Fruit fly (Drosophila melanogaster) whole organism, wandering third instar larva: ENCODE results near the gene CG43731.

ENCODE experiments used
- CG9705 ChIP-seq: fragments of 200-800 bp; sonication (Bioruptor generic); optimal IDR thresholded peaks from 2 replicates; lab custom pipeline; 2018; ENCODE audit warnings: missing biosample characterization, mild to moderate bottlenecking, missing genetic modification characterization
- CrebA ChIP-seq: fragments of 200-800 bp; sonication (Bioruptor generic); optimal IDR thresholded peaks from 2 replicates; lab custom pipeline; 2016; ENCODE audit warnings: missing biosample characterization, mild to moderate bottlenecking, missing genetic modification characterization, borderline replicate concordance
- Hr78 ChIP-seq: fragments of >200 bp; optimal IDR thresholded peaks from 2 replicates; lab custom pipeline; 2017; ENCODE audit warnings: missing biosample characterization, missing genetic modification characterization
- Hr83 ChIP-seq: fragments of 200-300 bp; sonication (Bioruptor generic); optimal IDR thresholded peaks from 2 replicates; lab custom pipeline; 2016; ENCODE audit warnings: missing biosample characterization, mild to moderate bottlenecking, missing genetic modification characterization, moderate library complexity; ENCODE audit not compliant: poor library complexity, severe bottlenecking
- Myc ChIP-seq: fragments of >200 bp; optimal IDR thresholded peaks from 2 replicates; lab custom pipeline; 2017
- N ChIP-seq: fragments of >200 bp; optimal IDR thresholded peaks from 2 replicates; lab custom pipeline; 2018; ENCODE audit warnings: missing biosample characterization, missing external identifiers, missing genetic modification characterization
- OdsH ChIP-seq: fragments of 200-800 bp; sonication (Bioruptor generic); optimal IDR thresholded peaks from 2 replicates; lab custom pipeline; 2016; ENCODE audit warnings: missing biosample characterization, mild to moderate bottlenecking, missing genetic modification characterization
- Vsx2 ChIP-seq: fragments of 200-300, 225-300 bp; sonication (Bioruptor generic); optimal IDR thresholded peaks from 2 replicates; lab custom pipeline; 2018; ENCODE audit warnings: missing biosample characterization, missing genetic modification characterization; ENCODE audit not compliant: partially characterized antibody
- dsf ChIP-seq: sonication (Bioruptor generic); optimal IDR thresholded peaks from 2 replicates; lab custom pipeline; 2016; ENCODE audit warnings: missing biosample characterization, missing genetic modification characterization, borderline replicate concordance
- h ChIP-seq: fragments of 200-800 bp; sonication (Bioruptor generic); optimal IDR thresholded peaks from 3 replicates; lab custom pipeline; 2016; ENCODE audit warnings: missing biosample characterization, mild to moderate bottlenecking, missing genetic modification characterization
- pan ChIP-seq: fragments of >200 bp; optimal IDR thresholded peaks from 2 replicates; lab custom pipeline; 2017
- rgr ChIP-seq: fragments of 200-800 bp; sonication (Bioruptor generic); optimal IDR thresholded peaks from 3 replicates; lab custom pipeline; 2016; ENCODE audit warnings: missing biosample characterization, mild to moderate bottlenecking, missing genetic modification characterization
- tai ChIP-seq: sonication (Bioruptor generic); optimal IDR thresholded peaks from 2 replicates; lab custom pipeline; 2016; ENCODE audit warnings: missing biosample characterization, missing genetic modification characterization
- usp ChIP-seq: fragments of >200 bp; optimal IDR thresholded peaks from 2 replicates; lab custom pipeline; 2017; ENCODE audit warnings: missing biosample characterization, missing genetic modification characterization

dm6 chr2L:19108377-19108876 lies 6.6 kb downstream of the CG43731 start, which contains the start of gene Lim3:
- TF ChIP-seq Hr78 (GFP tag; lab: Kevin White, UChicago) (no peak), tai (no peak), OdsH (GFP tag; lab: Kevin White, UChicago) (no peak), CG9705 (no peak), pan (no peak), rgr (GFP tag; lab: Kevin White, UChicago) (no peak), h (GFP tag; lab: Kevin White, UChicago) (peak; percentile 3), N (no peak), Vsx2 (GFP tag; lab: Kevin White, UChicago) (peak; percentile 84), Hr83 (GFP tag; lab: Kevin White, UChicago) (no peak), usp (GFP tag; lab: Kevin White, UChicago) (no peak), Myc (lab: Kevin White, UChicago) (no peak), dsf (GFP tag; lab: Kevin White, UChicago) (no peak), CrebA (no peak)
